Worm (Caenorhabditis elegans): ENCODE data around the gene C13A2.7.

DNA sequence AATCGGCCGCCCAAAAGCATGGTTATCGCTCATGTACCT, 29.2 kb upstream of the C13A2.7 start, which contains the start of gene hpo-9:
- TF ChIP-seq him-1 (tag; optimal IDR thresholded peaks at IDR 0.05) (no peak), W03F9.2 (tag; optimal IDR thresholded peaks at IDR 0.05) (no peak)

All from whole organism, L4/young adult.